Fruit fly (Drosophila melanogaster) whole organism: ENCODE measurements around the gene GatB.

Experiments
- Dll ChIP-seq: fragments of >200 bp; optimal IDR thresholded peaks from 2 replicates; lab custom pipeline; 2017
- usp ChIP-seq: fragments of >200 bp; optimal IDR thresholded peaks from 2 replicates; lab custom pipeline; 2017; ENCODE audit warnings: missing biosample characterization, missing genetic modification characterization, mixed read lengths

- no peak for TF ChIP-seq Dll (lab: Kevin White, UChicago)
- no peak for TF ChIP-seq usp (GFP tag; lab: Kevin White, UChicago)
Measured at dm6 chr3R:24151924-24152809, 22.1 kb upstream of the GatB start, which contains the start of the genes p38a and CG6178.
